Worm (Caenorhabditis elegans): ENCODE results near the gene pigg-1.

ce11 chrII:8637615-8638014 lies 37.5 kb upstream of the pigg-1 start, which contains the start of gene vab-9:
- no peak for TF ChIP-seq tag-97 (GFP tag; IDR thresholded peaks at IDR 0.05)
- TF ChIP-seq zag-1 (tag; optimal IDR thresholded peaks at IDR 0.05), result no peak
- no peak for TF ChIP-seq R02D3.7 (tag; optimal IDR thresholded peaks at IDR 0.05)
- TF ChIP-seq lir-3 (tag; optimal IDR thresholded peaks at IDR 0.05), result no peak
- TF ChIP-seq nhr-76 (tag; optimal IDR thresholded peaks at IDR 0.05), result no peak
- no peak for TF ChIP-seq saeg-2 (GFP tag; IDR thresholded peaks at IDR 0.05)
- TF ChIP-seq gei-8 (GFP tag; optimal IDR thresholded peaks at IDR 0.05), result no peak
- TF ChIP-seq pqm-1 (tag; optimal IDR thresholded peaks at IDR 0.05), result no peak
- no peak for TF ChIP-seq ceh-82 (tag; optimal IDR thresholded peaks at IDR 0.05)
- no peak for TF ChIP-seq daf-19 (GFP tag; conservative IDR thresholded peaks at IDR 0.05)
- no peak for TF ChIP-seq nhr-41 (GFP tag; IDR thresholded peaks at IDR 0.05)
- TF ChIP-seq unc-62 (GFP tag; optimal IDR thresholded peaks at IDR 0.05 in 1 of 2), result no peak
- no peak for TF ChIP-seq unc-62 (tag; optimal IDR thresholded peaks at IDR 0.05)
- no peak for TF ChIP-seq set-16 (GFP tag; IDR thresholded peaks at IDR 0.05)

All from whole organism, L4 larva.